Worm (Caenorhabditis elegans): ENCODE measurements around the gene R04A9.1.

ce11 chrX:380505-380904, 24.2 kb upstream of the R04A9.1 start, which contains the start of gene R04A9.3:
- TF ChIP-seq him-1 (tag; optimal IDR thresholded peaks at IDR 0.05) (no peak), W03F9.2 (tag; optimal IDR thresholded peaks at IDR 0.05) (no peak), dao-5 (tag; optimal IDR thresholded peaks at IDR 0.05) (no peak)

Measured in whole organism, L4/young adult.